Worm (Caenorhabditis elegans) whole organism, young adult: ENCODE data around the gene inx-3.

Source experiments
- B0336.3 ChIP-seq: fragments of 200-800 bp; sonication (Bioruptor generic); IDR thresholded peaks from 2 replicates; pipeline ENCODE4 v1.3.6; 2022; ENCODE audit warnings: missing genetic modification characterization, missing compliant biosample characterization
- D2030.7 ChIP-seq: fragments of 200-800 bp; sonication (Bioruptor generic); IDR thresholded peaks from 2 replicates; pipeline ENCODE4 v1.3.6; 2022; ENCODE audit warnings: missing genetic modification reagents, missing genetic modification characterization, missing compliant biosample characterization
- F10E7.11 ChIP-seq: sonication (generic microtip); optimal IDR thresholded peaks from 2 replicates; lab custom pipeline; 2017; ENCODE audit warnings: mild to moderate bottlenecking, missing genetic modification characterization, moderate library complexity, missing compliant biosample characterization
- F22D6.2 ChIP-seq: sonication (generic microtip); optimal IDR thresholded peaks from 2 replicates; lab custom pipeline; 2016; ENCODE audit warnings: mild to moderate bottlenecking, missing genetic modification characterization, missing compliant biosample characterization
- F33H1.4 ChIP-seq: fragments of 200-800 bp; sonication (Bioruptor generic); IDR thresholded peaks from 2 replicates; pipeline ENCODE4 v1.3.6; 2022; ENCODE audit warnings: missing genetic modification reagents, missing genetic modification characterization, missing compliant biosample characterization
- F39B2.1 ChIP-seq: fragments of 200-800 bp; sonication (Bioruptor generic); IDR thresholded peaks from 2 replicates; pipeline ENCODE4 v1.3.6; 2022; ENCODE audit warnings: missing genetic modification reagents, missing genetic modification characterization, missing compliant biosample characterization
- F52B5.7 ChIP-seq: sonication (generic microtip); optimal IDR thresholded peaks from 2 replicates; lab custom pipeline; 2016; ENCODE audit warnings: mild to moderate bottlenecking, missing genetic modification characterization, missing compliant biosample characterization
- F57A8.1 ChIP-seq: fragments of 200-800 bp; sonication (Bioruptor generic); optimal IDR thresholded peaks from 2 replicates; lab custom pipeline; 2018; ENCODE audit warnings: mild to moderate bottlenecking, missing genetic modification characterization, moderate library complexity, missing compliant biosample characterization
- F57C9.4 ChIP-seq: sonication (generic microtip); optimal IDR thresholded peaks from 2 replicates; lab custom pipeline; 2017; ENCODE audit warnings: mild to moderate bottlenecking, missing genetic modification characterization, missing compliant biosample characterization
- K12H6.12 ChIP-seq: fragments of 200-800 bp; sonication (Bioruptor generic); optimal IDR thresholded peaks from 2 replicates; lab custom pipeline; 2018; ENCODE audit warnings: mild to moderate bottlenecking, missing genetic modification characterization, missing compliant biosample characterization
- Y95B8A.8 ChIP-seq: fragments of 200-800 bp; sonication (Bioruptor generic); IDR thresholded peaks from 2 replicates; pipeline ENCODE4 v1.3.6; 2022; ENCODE audit warnings: missing genetic modification reagents, missing genetic modification characterization, missing compliant biosample characterization
- atf-7 ChIP-seq: sonication (generic microtip); optimal IDR thresholded peaks from 2 replicates; lab custom pipeline; 2017; ENCODE audit warnings: mild to moderate bottlenecking, missing genetic modification characterization, missing compliant biosample characterization
- ccch-3 ChIP-seq: fragments of 200-800 bp; sonication (Bioruptor generic); optimal IDR thresholded peaks from 2 replicates; lab custom pipeline; 2018; ENCODE audit warnings: mild to moderate bottlenecking, missing genetic modification characterization, missing compliant biosample characterization
- ceh-27 ChIP-seq: fragments of 200-800 bp; sonication (Bioruptor generic); optimal IDR thresholded peaks from 2 replicates; lab custom pipeline; 2018; ENCODE audit warnings: mild to moderate bottlenecking, missing genetic modification characterization, moderate library complexity, missing compliant biosample characterization
- ceh-40 ChIP-seq: fragments of 200-800 bp; sonication (Bioruptor generic); IDR thresholded peaks from 2 replicates; pipeline ENCODE4 v1.3.6; 2022; ENCODE audit warnings: missing genetic modification characterization, missing compliant biosample characterization
- egrh-3 ChIP-seq: fragments of 200-800 bp; sonication (Bioruptor generic); IDR thresholded peaks from 2 replicates; pipeline ENCODE4 v1.3.6; 2022; ENCODE audit warnings: missing genetic modification reagents, missing genetic modification characterization, missing compliant biosample characterization
- ekl-4 ChIP-seq: fragments of 200-800 bp; sonication (Bioruptor generic); IDR thresholded peaks from 2 replicates; pipeline ENCODE4 v1.3.6; 2022; ENCODE audit warnings: missing genetic modification reagents, missing genetic modification characterization, missing compliant biosample characterization
- hlh-12 ChIP-seq: sonication (generic microtip); optimal IDR thresholded peaks from 2 replicates; lab custom pipeline; 2016; ENCODE audit warnings: missing genetic modification characterization, missing compliant biosample characterization
- let-607 ChIP-seq, 2 experiments: fragments of 200-800 bp in 1 of 2; sonication (Bioruptor generic) in 1 of 2; sonication (generic microtip) in 1 of 2; optimal IDR thresholded peaks; 2 replicates each; lab custom pipeline; 2016 to 2018; ENCODE audit warnings: mild to moderate bottlenecking in 2 of 2, missing compliant biosample characterization in 2 of 2, missing genetic modification characterization in 2 of 2, moderate library complexity in 2 of 2, missing genotype in 1 of 2
- lin-54 ChIP-seq: fragments of 200-800 bp; sonication (Bioruptor generic); optimal IDR thresholded peaks from 2 replicates; lab custom pipeline; 2018; ENCODE audit warnings: mild to moderate bottlenecking, missing genetic modification characterization, missing compliant biosample characterization
- lsl-1 ChIP-seq: fragments of 200-800 bp; sonication (Bioruptor generic); optimal IDR thresholded peaks from 2 replicates; lab custom pipeline; 2018; ENCODE audit warnings: mild to moderate bottlenecking, missing genetic modification characterization, moderate library complexity, missing compliant biosample characterization
- madf-8 ChIP-seq: fragments of 200-800 bp; sonication (Bioruptor generic); conservative IDR thresholded peaks from 2 replicates; pipeline ENCODE4 v1.3.6; 2022; ENCODE audit warnings: missing genetic modification reagents, missing genetic modification characterization, missing compliant biosample characterization
- mel-28 ChIP-seq: sonication (generic microtip); optimal IDR thresholded peaks from 2 replicates; lab custom pipeline; 2016; ENCODE audit warnings: borderline replicate concordance, mild to moderate bottlenecking, missing genetic modification characterization, missing compliant biosample characterization
- nhr-120 ChIP-seq: fragments of 200-800 bp; sonication (Bioruptor generic); IDR thresholded peaks from 2 replicates; pipeline ENCODE4 v1.3.6; 2022; ENCODE audit warnings: missing genetic modification characterization, missing compliant biosample characterization
- nhr-80 ChIP-seq: sonication (generic microtip); optimal IDR thresholded peaks from 2 replicates; lab custom pipeline; 2016; ENCODE audit warnings: missing genetic modification characterization, missing compliant biosample characterization
- pha-4 ChIP-seq: fragments of 150-350 bp; sonication (generic microtip); optimal IDR thresholded peaks from 2 replicates; lab custom pipeline; 2014; ENCODE audit warnings: missing biosample characterization, missing genetic modification reagents, missing genetic modification characterization
- rcor-1 ChIP-seq: fragments of 200-800 bp; sonication (Bioruptor generic); IDR thresholded peaks from 2 replicates; pipeline ENCODE4 v1.3.6; 2022; ENCODE audit warnings: missing genetic modification reagents, missing genetic modification characterization, missing compliant biosample characterization
- sdz-38 ChIP-seq: sonication (generic microtip); optimal IDR thresholded peaks from 2 replicates; lab custom pipeline; 2016; ENCODE audit warnings: missing genotype, missing genetic modification characterization, missing compliant biosample characterization
- snpc-3.4 ChIP-seq: sonication (generic microtip); optimal IDR thresholded peaks from 2 replicates; lab custom pipeline; 2017; ENCODE audit warnings: missing genetic modification characterization, mild to moderate bottlenecking, missing compliant biosample characterization, antibody characterized with exemption, moderate library complexity, missing genotype, missing genetic modification reagents
- somi-1 ChIP-seq: fragments of 200-800 bp; sonication (Bioruptor generic); optimal IDR thresholded peaks from 2 replicates; lab custom pipeline; 2018; ENCODE audit warnings: mild to moderate bottlenecking, missing genetic modification characterization, missing compliant biosample characterization
- tbp1 ChIP-seq: fragments of 200-800 bp; sonication (Bioruptor generic); optimal IDR thresholded peaks from 2 replicates; lab custom pipeline; 2018; ENCODE audit warnings: mild to moderate bottlenecking, missing genetic modification characterization, missing compliant biosample characterization
- tlf-1 ChIP-seq: fragments of 200-800 bp; sonication (Bioruptor generic); optimal IDR thresholded peaks from 2 replicates; lab custom pipeline; 2018; ENCODE audit warnings: mild to moderate bottlenecking, missing genetic modification characterization, missing compliant biosample characterization
- unc-130 ChIP-seq: sonication (generic microtip); optimal IDR thresholded peaks from 2 replicates; lab custom pipeline; 2016; ENCODE audit warnings: missing genetic modification reagents, missing genetic modification characterization, missing compliant biosample characterization
- ztf-25 ChIP-seq: fragments of 200-800 bp; sonication (Bioruptor generic); IDR thresholded peaks from 2 replicates; pipeline ENCODE4 v1.3.6; 2022; ENCODE audit warnings: missing genetic modification reagents, missing genetic modification characterization, missing compliant biosample characterization
- ztf-28 ChIP-seq: fragments of 200-800 bp; sonication (Bioruptor generic); IDR thresholded peaks from 2 replicates; pipeline ENCODE4 v1.3.6; 2022; ENCODE audit warnings: missing genetic modification reagents, missing genetic modification characterization, missing compliant biosample characterization

Gene inx-3

DNA sequence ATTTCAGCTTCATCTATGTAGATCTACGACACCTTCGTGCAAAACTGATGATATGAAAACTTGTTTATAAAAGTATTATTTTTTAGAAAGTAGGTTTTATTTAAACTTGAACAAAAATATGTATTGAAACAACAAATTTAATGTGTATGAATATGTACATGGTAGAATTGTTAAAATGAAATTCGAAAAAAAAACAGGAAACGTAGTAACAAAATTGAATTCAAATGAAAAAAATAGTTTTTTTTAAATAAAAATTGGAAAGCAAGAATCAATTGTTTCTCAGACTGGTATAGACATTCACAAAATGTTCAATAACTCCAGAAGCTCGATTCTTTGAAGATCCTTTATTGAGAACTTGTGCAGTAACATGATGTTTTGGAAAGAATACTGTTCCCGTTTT is 24.8 kb downstream of the inx-3 start:
- TF ChIP-seq F10E7.11 (no peak), ceh-40 (no peak), somi-1 (GFP tag; lab: Kevin White, UChicago) (no peak), Y95B8A.8 (no peak), let-607 (tag; optimal IDR thresholded peaks at IDR 0.05; lab: Kevin White, UChicago) (no peak), sdz-38 (no peak), madf-8 (GFP tag; lab: Robert Waterston, UW) (no peak), ztf-28 (GFP tag; lab: Robert Waterston, UW) (no peak), F57A8.1 (GFP tag; lab: Kevin White, UChicago) (no peak), hlh-12 (tag; lab: Kevin White, UChicago) (no peak), lsl-1 (GFP tag; lab: Kevin White, UChicago) (no peak), F33H1.4 (GFP tag; lab: Robert Waterston, UW) (no peak), lin-54 (GFP tag; lab: Kevin White, UChicago) (no peak), tlf-1 (GFP tag; lab: Kevin White, UChicago) (no peak), snpc-3.4 (tag; lab: Kevin White, UChicago) (no peak), B0336.3 (no peak), D2030.7 (GFP tag; lab: Robert Waterston, UW) (no peak), egrh-3 (GFP tag; lab: Robert Waterston, UW) (no peak)

- TF ChIP-seq F22D6.2 (no peak), ztf-28 (GFP tag; lab: Robert Waterston, UW) (no peak), ztf-25 (no peak), ceh-40 (no peak), ceh-27 (GFP tag; lab: Kevin White, UChicago) (no peak), ekl-4 (no peak), F39B2.1 (GFP tag; lab: Robert Waterston, UW) (no peak), rcor-1 (no peak), mel-28 (tag; lab: Kevin White, UChicago) (no peak), F57C9.4 (tag; lab: Kevin White, UChicago) (no peak)
Observed at ce11 chrX:6022469-6022868, 26.5 kb downstream of the inx-3 start, which contains the start of gene lelo-3. Gene lelo-3 (minus strand): TSS chrX:6022569.

ce11 chrX:6024977-6025376 is 29.0 kb downstream of the inx-3 start:
- TF ChIP-seq F52B5.7 (no peak), atf-7 (tag; lab: Kevin White, UChicago) (peak; percentile 29), pha-4 (tag; lab: Kevin White, UChicago) (peak; percentile 23), nhr-80 (peak; percentile 80), ccch-3 (GFP tag; lab: Kevin White, UChicago) (no peak), nhr-120 (no peak), unc-130 (GFP tag; lab: Kevin White, UChicago) (no peak), K12H6.12 (tag; lab: Kevin White, UChicago) (no peak), lsl-1 (GFP tag; lab: Kevin White, UChicago) (no peak), tbp1 (GFP tag; lab: Kevin White, UChicago) (peak; percentile 17)
